Fruit fly (Drosophila melanogaster): ENCODE measurements around the gene CG15399.
A peak's percentile ranks its signal among the peaks of the same experiment; 100 is the strongest.

The CG15399 gene

DNA sequence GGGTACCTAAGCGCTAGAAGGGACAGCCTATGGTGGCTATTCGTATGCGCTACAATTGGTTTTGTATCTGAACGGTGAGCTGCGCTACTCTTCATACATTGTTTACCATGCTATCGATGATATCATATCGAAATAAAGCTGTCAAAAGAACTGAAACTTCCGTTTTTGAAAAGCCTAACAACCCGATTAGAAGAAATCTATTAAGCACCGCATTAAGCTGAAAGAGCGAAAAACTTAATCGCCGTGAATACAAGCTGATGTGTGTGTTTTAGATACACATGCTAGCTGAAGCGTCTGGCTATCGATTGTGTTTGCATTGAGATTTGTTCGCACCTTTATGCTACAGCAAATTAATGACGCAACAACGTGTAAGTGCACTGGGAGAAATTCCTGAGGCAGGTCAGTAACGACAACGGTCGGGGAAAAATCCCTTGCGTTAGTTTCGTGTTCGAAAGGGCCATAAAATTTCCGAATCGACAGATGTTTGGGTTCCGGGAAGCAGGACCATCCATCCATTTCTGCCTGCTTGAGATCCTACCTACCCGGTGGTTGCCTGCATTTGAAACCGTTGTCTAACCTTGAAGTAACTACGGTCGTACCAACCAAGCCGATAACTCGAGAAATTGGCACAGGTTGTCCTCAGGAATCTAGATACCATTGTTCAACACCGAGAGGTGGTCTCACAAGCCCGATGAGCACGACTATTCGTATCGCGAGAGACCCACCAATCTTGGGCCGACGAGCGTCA is 21.1 kb downstream of the CG15399 start (continued):
- TF ChIP-seq CG11398 (GFP tag; optimal IDR thresholded peaks at IDR 0.05) (peak; percentile 50), pfk (GFP tag; optimal IDR thresholded peaks at IDR 0.05) (peak; percentile 9), grau (tag; optimal IDR thresholded peaks at IDR 0.05) (peak; percentile 86), CG14050 (GFP tag; IDR thresholded peaks at IDR 0.05) (no peak), B-H2 (GFP tag; optimal IDR thresholded peaks at IDR 0.05) (peak; percentile 80), CG7556 (GFP tag; optimal IDR thresholded peaks at IDR 0.05) (peak; percentile 84), E2f2 (GFP tag; IDR thresholded peaks at IDR 0.05) (no peak), Fer1 (GFP tag; optimal IDR thresholded peaks at IDR 0.05) (peak; percentile 86), CG11560 (tag; IDR thresholded peaks at IDR 0.05) (no peak), Sry-β (GFP tag; optimal IDR thresholded peaks at IDR 0.05) (no peak), fru (optimal IDR thresholded peaks at IDR 0.05) (no peak), CG4360 (GFP tag; IDR thresholded peaks at IDR 0.05) (no peak), az2 (GFP tag; optimal IDR thresholded peaks at IDR 0.05) (peak; percentile 74), CkIIα-i1 (GFP tag; IDR thresholded peaks at IDR 0.05) (no peak), CG6813 (GFP tag; optimal IDR thresholded peaks at IDR 0.05) (peak; percentile 87), CG6791 (GFP tag; IDR thresholded peaks at IDR 0.05; ENCODE audit: partially characterized antibody) (no peak), bab2 (GFP tag; optimal IDR thresholded peaks at IDR 0.05) (peak; percentile 82), YL-1 (GFP tag; optimal IDR thresholded peaks at IDR 0.05) (peak; percentile 51), gsb-n (tag; optimal IDR thresholded peaks at IDR 0.05) (peak; percentile 73), wek (GFP tag; optimal IDR thresholded peaks at IDR 0.05) (peak; percentile 45), sisA (GFP tag; IDR thresholded peaks at IDR 0.05) (no peak), Tbp (GFP tag; optimal IDR thresholded peaks at IDR 0.05) (no peak), HLHmδ (GFP tag; optimal IDR thresholded peaks at IDR 0.05) (no peak), vfl (GFP tag; optimal IDR thresholded peaks at IDR 0.05) (peak; percentile 57), tna (GFP tag; IDR thresholded peaks at IDR 0.05; ENCODE audit: partially characterized antibody) (no peak), CG11247 (GFP tag; IDR thresholded peaks at IDR 0.05) (no peak), ERR (GFP tag; optimal IDR thresholded peaks at IDR 0.05) (peak; percentile 75), lilli (GFP tag; optimal IDR thresholded peaks at IDR 0.05) (peak; percentile 90), CG12155 (GFP tag; optimal IDR thresholded peaks at IDR 0.05) (peak; percentile 74), Chrac-16 (GFP tag; optimal IDR thresholded peaks at IDR 0.05) (peak; percentile 70), Kr (GFP tag; optimal IDR thresholded peaks at IDR 0.05) (no peak), Vsx1 (GFP tag; optimal IDR thresholded peaks at IDR 0.05) (peak; percentile 58), dimm (GFP tag; IDR thresholded peaks at IDR 0.05) (no peak), ato (GFP tag; IDR thresholded peaks at IDR 0.05; ENCODE audit: partially characterized antibody) (no peak), ATbp (GFP tag; optimal IDR thresholded peaks at IDR 0.05) (peak; percentile 63), ci (GFP tag; IDR thresholded peaks at IDR 0.05) (no peak), CG8765 (GFP tag; IDR thresholded peaks at IDR 0.05) (no peak), CG10209 (GFP tag; optimal IDR thresholded peaks at IDR 0.05) (peak; percentile 81), Dek (tag; optimal IDR thresholded peaks at IDR 0.05) (peak; percentile 88), CG2116 (GFP tag; optimal IDR thresholded peaks at IDR 0.05) (peak; percentile 27), sd (tag; optimal IDR thresholded peaks at IDR 0.05) (peak; percentile 51), oc (tag; optimal IDR thresholded peaks at IDR 0.05) (peak; percentile 75), CG11456 (GFP tag; IDR thresholded peaks at IDR 0.05) (no peak), CG14860 (GFP tag; IDR thresholded peaks at IDR 0.05; ENCODE audit: partially characterized antibody) (no peak), toy (GFP tag; IDR thresholded peaks at IDR 0.05) (no peak), CG6254 (GFP tag; optimal IDR thresholded peaks at IDR 0.05) (peak; percentile 20), her (GFP tag; optimal IDR thresholded peaks at IDR 0.05) (peak; percentile 92), hbn (GFP tag; IDR thresholded peaks at IDR 0.05; ENCODE audit: partially characterized antibody) (no peak), CG6854 (GFP tag; optimal IDR thresholded peaks at IDR 0.05) (peak; percentile 76), CG8478 (optimal IDR thresholded peaks at IDR 0.05) (no peak)

All from whole organism, embryonic.